Fruit fly (Drosophila melanogaster) whole organism, embryonic: ENCODE results near the gene CG5096.

Experiments
- Atf3 ChIP-seq: fragments of 200-800 bp; sonication (Bioruptor generic); optimal IDR thresholded peaks from 3 replicates; lab custom pipeline; 2016; ENCODE audit warnings: missing biosample characterization, missing genetic modification characterization
- CG10462 ChIP-seq: fragments of 200-800 bp; sonication (Bioruptor generic); optimal IDR thresholded peaks from 2 replicates; lab custom pipeline; 2016; ENCODE audit warnings: missing biosample characterization, missing genetic modification characterization
- CG10543 ChIP-seq: fragments of 200-800 bp; sonication (Bioruptor generic); optimal IDR thresholded peaks from 3 replicates; lab custom pipeline; 2017; ENCODE audit warnings: missing biosample characterization, mild to moderate bottlenecking, missing genetic modification characterization, moderate library complexity
- CG1233 ChIP-seq: fragments of 200-800 bp; sonication (Bioruptor generic); optimal IDR thresholded peaks from 4 replicates; lab custom pipeline; 2018; ENCODE audit warnings: missing biosample characterization, mild to moderate bottlenecking, missing genetic modification characterization
- CG14050 ChIP-seq: fragments of 200-800 bp; sonication (Bioruptor generic); IDR thresholded peaks from 3 replicates; pipeline ENCODE4 v1.3.6; 2022; ENCODE audit warnings: missing biosample characterization, missing genetic modification characterization
- CG14441 ChIP-seq: fragments of 200-800 bp; sonication (Bioruptor generic); IDR thresholded peaks from 2 replicates; pipeline ENCODE4 v1.3.6; 2022; ENCODE audit warnings: missing biosample characterization, missing genetic modification characterization
- CG1602 ChIP-seq: fragments of 200-800 bp; sonication (Bioruptor generic); optimal IDR thresholded peaks from 3 replicates; lab custom pipeline; 2016; ENCODE audit warnings: missing biosample characterization, missing genetic modification characterization
- CG16815 ChIP-seq: fragments of 200-800 bp; sonication (Bioruptor generic); optimal IDR thresholded peaks from 3 replicates; lab custom pipeline; 2017; ENCODE audit warnings: missing biosample characterization, mild to moderate bottlenecking, missing genetic modification characterization
- CG17612 ChIP-seq: fragments of 200-800 bp; sonication (Bioruptor generic); IDR thresholded peaks from 2 replicates; pipeline ENCODE4 v1.3.6; 2022; ENCODE audit warnings: missing biosample characterization, missing genetic modification characterization
- CG18619 ChIP-seq: fragments of 200-800 bp; sonication (Bioruptor generic); optimal IDR thresholded peaks from 3 replicates; lab custom pipeline; 2017; ENCODE audit warnings: missing biosample characterization, mild to moderate bottlenecking, missing genetic modification characterization
- CG4707 ChIP-seq: fragments of 200-800 bp; sonication (Bioruptor generic); optimal IDR thresholded peaks from 2 replicates; lab custom pipeline; 2018; ENCODE audit warnings: missing biosample characterization, mild to moderate bottlenecking, missing genetic modification characterization, moderate library complexity
- CG6854 ChIP-seq: fragments of 200-800 bp; sonication (Bioruptor generic); optimal IDR thresholded peaks from 3 replicates; lab custom pipeline; 2017; ENCODE audit warnings: missing biosample characterization, mild to moderate bottlenecking, missing genetic modification characterization
- CG7271 ChIP-seq: fragments of 200-800 bp; sonication (Bioruptor generic); optimal IDR thresholded peaks from 2 replicates; lab custom pipeline; 2018; ENCODE audit warnings: missing biosample characterization, mild to moderate bottlenecking, missing genetic modification characterization, moderate library complexity
- CG7556 ChIP-seq: fragments of 200-800 bp; sonication (Bioruptor generic); optimal IDR thresholded peaks from 2 replicates; lab custom pipeline; 2017; ENCODE audit warnings: missing biosample characterization, mild to moderate bottlenecking, missing genetic modification characterization
- CG8478 ChIP-seq: fragments of >200 bp; optimal IDR thresholded peaks from 2 replicates; lab custom pipeline; 2018
- CG9876 ChIP-seq: fragments of 200-800 bp; sonication (Bioruptor generic); optimal IDR thresholded peaks from 2 replicates; lab custom pipeline; 2016; ENCODE audit warnings: missing biosample characterization, missing genetic modification characterization
- CoRest ChIP-seq: fragments of 200-800 bp; sonication (Bioruptor generic); optimal IDR thresholded peaks from 3 replicates; lab custom pipeline; 2018; ENCODE audit warnings: missing biosample characterization, mild to moderate bottlenecking, missing genetic modification characterization, moderate library complexity
- Dad ChIP-seq: fragments of 200-800 bp; sonication (Bioruptor generic); optimal IDR thresholded peaks from 3 replicates; lab custom pipeline; 2016; ENCODE audit warnings: missing biosample characterization, missing genetic modification characterization
- Dip3 ChIP-seq: fragments of 200-800 bp; sonication (Bioruptor generic); optimal IDR thresholded peaks from 3 replicates; lab custom pipeline; 2016; ENCODE audit warnings: missing biosample characterization, missing genetic modification characterization
- Fer1 ChIP-seq: fragments of 200-800 bp; sonication (Bioruptor generic); optimal IDR thresholded peaks from 2 replicates; lab custom pipeline; 2017; ENCODE audit warnings: missing biosample characterization, mild to moderate bottlenecking, missing genetic modification characterization
- H2.0 ChIP-seq: fragments of 200-800 bp; sonication (Bioruptor generic); IDR thresholded peaks from 2 replicates; pipeline ENCODE4 v1.3.6; 2022; ENCODE audit warnings: missing biosample characterization, missing genetic modification characterization
- Hmr ChIP-seq: fragments of 200-800 bp; sonication (Bioruptor generic); optimal IDR thresholded peaks from 3 replicates; lab custom pipeline; 2017; ENCODE audit warnings: mild to moderate bottlenecking, missing biosample characterization, missing genetic modification reagents, missing genetic modification characterization
- Lhr ChIP-seq: fragments of 200-800 bp; sonication (Bioruptor generic); optimal IDR thresholded peaks from 3 replicates; lab custom pipeline; 2017; ENCODE audit warnings: mild to moderate bottlenecking, missing biosample characterization, missing genetic modification reagents, missing genetic modification characterization
- NFAT ChIP-seq: fragments of 200-800 bp; sonication (Bioruptor generic); IDR thresholded peaks from 2 replicates; pipeline ENCODE4 v1.3.6; 2022; ENCODE audit warnings: missing biosample characterization, missing genetic modification characterization
- NK7.1 ChIP-seq: fragments of 200-800 bp; sonication (Bioruptor generic); optimal IDR thresholded peaks from 3 replicates; lab custom pipeline; 2016; ENCODE audit warnings: missing biosample characterization, missing genetic modification characterization
- Ptx1 ChIP-seq: fragments of 200-800 bp; sonication (Bioruptor generic); IDR thresholded peaks from 2 replicates; pipeline ENCODE4 v1.3.6; 2022; ENCODE audit warnings: missing biosample characterization, missing genetic modification characterization
- Scr ChIP-seq: fragments of 200-800 bp; sonication (Bioruptor generic); IDR thresholded peaks from 2 replicates; pipeline ENCODE4 v1.3.6; 2022; ENCODE audit warnings: missing biosample characterization, missing genetic modification characterization; ENCODE audit not compliant: partially characterized antibody
- Six4 ChIP-seq: fragments of 200-800 bp; sonication (Bioruptor generic); optimal IDR thresholded peaks from 2 replicates; lab custom pipeline; 2016; ENCODE audit warnings: missing biosample characterization, missing genetic modification characterization
- Sox100B ChIP-seq: fragments of 200-800 bp; sonication (Bioruptor generic); optimal IDR thresholded peaks from 3 replicates; lab custom pipeline; 2018; ENCODE audit warnings: missing biosample characterization, mild to moderate bottlenecking, missing genetic modification characterization
- Trl ChIP-seq, 3 experiments: fragments of >200 bp in 2 of 3; fragments of 200-800 bp in 1 of 3; sonication (Bioruptor generic) in 1 of 3; optimal IDR thresholded peaks; 2 replicates in 1 of 3; 3 replicates in 2 of 3; lab custom pipeline; 2016 to 2017; ENCODE audit warnings: missing biosample characterization in 1 of 3, missing genetic modification characterization in 1 of 3
- ac ChIP-seq: fragments of 200-800 bp; sonication (Bioruptor generic); optimal IDR thresholded peaks from 3 replicates; lab custom pipeline; 2017; ENCODE audit warnings: missing biosample characterization, mild to moderate bottlenecking, missing genetic modification characterization
- ara ChIP-seq: fragments of 200-800 bp; sonication (Bioruptor generic); IDR thresholded peaks from 2 replicates; pipeline ENCODE4 v1.3.6; 2022; ENCODE audit warnings: missing biosample characterization, missing genetic modification characterization
- br ChIP-seq: fragments of >200 bp; optimal IDR thresholded peaks from 2 replicates; lab custom pipeline; 2017
- cg ChIP-seq: fragments of 200-800 bp; sonication (Bioruptor generic); optimal IDR thresholded peaks from 3 replicates; lab custom pipeline; 2019; ENCODE audit warnings: missing biosample characterization, mild to moderate bottlenecking, missing genetic modification characterization, moderate library complexity
- corto ChIP-seq: fragments of 200-800 bp; sonication (Bioruptor generic); optimal IDR thresholded peaks from 2 replicates; lab custom pipeline; 2016; ENCODE audit warnings: missing biosample characterization, mild to moderate bottlenecking, missing genetic modification characterization, moderate library complexity
- crp ChIP-seq, 2 experiments: fragments of 200-800 bp; sonication (Bioruptor generic); optimal IDR thresholded peaks; 2 replicates in 1 of 2; 3 replicates in 1 of 2; lab custom pipeline; 2017; ENCODE audit warnings: missing biosample characterization in 2 of 2, missing genetic modification characterization in 2 of 2, mild to moderate bottlenecking in 1 of 2, moderate library complexity in 1 of 2
- fd102C ChIP-seq: fragments of 200-800 bp; sonication (Bioruptor generic); optimal IDR thresholded peaks from 2 replicates; lab custom pipeline; 2018; ENCODE audit warnings: missing biosample characterization, mild to moderate bottlenecking, missing genetic modification characterization, moderate library complexity
- fd96Cb ChIP-seq: fragments of 200-800 bp; sonication (Bioruptor generic); optimal IDR thresholded peaks from 2 replicates; lab custom pipeline; 2018; ENCODE audit warnings: missing biosample characterization, mild to moderate bottlenecking, missing genetic modification characterization, moderate library complexity
- fru ChIP-seq: fragments of >200 bp; optimal IDR thresholded peaks from 2 replicates; lab custom pipeline; 2017
- gsb-n ChIP-seq: fragments of 200-800 bp; sonication (Bioruptor generic); optimal IDR thresholded peaks from 3 replicates; lab custom pipeline; 2018; ENCODE audit warnings: missing biosample characterization, mild to moderate bottlenecking, missing genetic modification characterization
- hb ChIP-seq: fragments of 200-800 bp; sonication (Bioruptor generic); IDR thresholded peaks from 3 replicates; pipeline ENCODE4 v1.3.6; 2022; ENCODE audit warnings: missing biosample characterization, missing genetic modification characterization; ENCODE audit not compliant: partially characterized antibody
- hbn ChIP-seq: fragments of 200-800 bp; sonication (Bioruptor generic); IDR thresholded peaks from 2 replicates; pipeline ENCODE4 v1.3.6; 2022; ENCODE audit warnings: missing biosample characterization, missing genetic modification characterization; ENCODE audit not compliant: partially characterized antibody
- hth ChIP-seq: fragments of >200 bp; optimal IDR thresholded peaks from 2 replicates; lab custom pipeline; 2017; ENCODE audit warnings: inconsistent platforms
- klu ChIP-seq: fragments of 200-800 bp; sonication (Bioruptor generic); IDR thresholded peaks from 2 replicates; pipeline ENCODE4 v1.3.6; 2022; ENCODE audit warnings: missing biosample characterization, missing genetic modification characterization
- lab ChIP-seq: fragments of 200-800 bp; sonication (Bioruptor generic); optimal IDR thresholded peaks from 3 replicates; lab custom pipeline; 2017; ENCODE audit warnings: missing biosample characterization, missing genetic modification characterization, mild to moderate bottlenecking, moderate library complexity, missing genetic modification reagents
- mam ChIP-seq: fragments of 200-800 bp; sonication (Bioruptor generic); optimal IDR thresholded peaks from 3 replicates; lab custom pipeline; 2016; ENCODE audit warnings: missing biosample characterization, missing genetic modification characterization
- nerfin-1 ChIP-seq: fragments of 200-800 bp; sonication (Bioruptor generic); optimal IDR thresholded peaks from 3 replicates; lab custom pipeline; 2019; ENCODE audit warnings: missing biosample characterization, mild to moderate bottlenecking, missing genetic modification characterization, moderate library complexity
- p53 ChIP-seq: fragments of 200-800 bp; sonication (Bioruptor generic); optimal IDR thresholded peaks from 2 replicates; lab custom pipeline; 2016; ENCODE audit warnings: missing biosample characterization, missing genetic modification characterization
- sens-2 ChIP-seq: fragments of 200-800 bp; sonication (Bioruptor generic); IDR thresholded peaks from 2 replicates; pipeline ENCODE4 v1.3.6; 2022; ENCODE audit warnings: missing biosample characterization, missing genetic modification characterization
- sob ChIP-seq: fragments of 200-800 bp; sonication (Bioruptor generic); IDR thresholded peaks from 2 replicates; pipeline ENCODE4 v1.3.6; 2022; ENCODE audit warnings: missing biosample characterization, missing genetic modification characterization
- sr ChIP-seq: fragments of 200-800 bp; sonication (Bioruptor generic); IDR thresholded peaks from 3 replicates; pipeline ENCODE4 v1.3.6; 2022; ENCODE audit warnings: missing biosample characterization, missing genetic modification characterization
- tgo ChIP-seq: fragments of 200-800 bp; sonication (Bioruptor generic); IDR thresholded peaks from 3 replicates; pipeline ENCODE4 v1.3.6; 2022; ENCODE audit warnings: missing biosample characterization, missing genetic modification characterization

Gene CG5096

dm6 chr2L:10428528-10428927 lies 46.5 kb downstream of the CG5096 start, which contains the start of gene CG5188 (continued):
- TF ChIP-seq crp (GFP tag; optimal IDR thresholded peaks at IDR 0.05; lab: Kevin White, UChicago) (peak in 1 of 2 experiments; percentile 5), CG14441 (GFP tag; lab: Robert Waterston, UW) (no peak), hth (no peak), fd102C (GFP tag; lab: Kevin White, UChicago) (no peak), CG6854 (GFP tag; lab: Kevin White, UChicago) (no peak), sr (GFP tag; lab: Robert Waterston, UW) (no peak), Atf3 (no peak), CG1602 (GFP tag; lab: Kevin White, UChicago) (peak; percentile 45), CoRest (tag; lab: Kevin White, UChicago) (peak; percentile 51), CG4707 (GFP tag; lab: Kevin White, UChicago) (no peak), Dip3 (GFP tag; lab: Kevin White, UChicago) (no peak), Ptx1 (GFP tag; lab: Robert Waterston, UW) (no peak), Six4 (GFP tag; lab: Kevin White, UChicago) (peak; percentile 10), br (lab: Kevin White, UChicago) (no peak), CG7556 (peak; percentile 60), fd96Cb (tag; lab: Kevin White, UChicago) (peak; percentile 17), Fer1 (GFP tag; lab: Kevin White, UChicago) (peak; percentile 48), NK7.1 (GFP tag; lab: Kevin White, UChicago) (no peak), CG9876 (GFP tag; lab: Kevin White, UChicago) (no peak), lab (GFP tag; lab: Kevin White, UChicago) (no peak), gsb-n (tag; lab: Kevin White, UChicago) (no peak), Lhr (GFP tag; lab: Kevin White, UChicago) (no peak), Scr (GFP tag; lab: Robert Waterston, UW) (peak; percentile 47; the same call in 1 of the 2 replicates), Trl (optimal IDR thresholded peaks at IDR 0.05; lab: Kevin White, UChicago) (no peak), Trl (GFP tag; optimal IDR thresholded peaks at IDR 0.05; lab: Kevin White, UChicago) (no peak), sens-2 (GFP tag; lab: Robert Waterston, UW) (no peak), Sox100B (GFP tag; lab: Kevin White, UChicago) (peak; percentile 53), CG18619 (GFP tag; lab: Kevin White, UChicago) (peak; percentile 16), hb (no peak), hbn (GFP tag; lab: Robert Waterston, UW) (no peak), corto (GFP tag; lab: Kevin White, UChicago) (no peak), fru (lab: Kevin White, UChicago) (no peak), ac (GFP tag; lab: Kevin White, UChicago) (no peak), p53 (GFP tag; lab: Kevin White, UChicago) (no peak), CG10462 (GFP tag; lab: Kevin White, UChicago) (no peak), sob (GFP tag; lab: Robert Waterston, UW) (peak; percentile 31; the same call in 1 of the 2 replicates), mam (peak; percentile 44), NFAT (GFP tag; lab: Robert Waterston, UW) (peak; percentile 74; the same call in 1 of the 2 replicates), Dad (no peak), cg (GFP tag; lab: Kevin White, UChicago) (no peak), CG10543 (GFP tag; lab: Kevin White, UChicago) (no peak), CG1233 (GFP tag; lab: Kevin White, UChicago) (no peak), CG17612 (GFP tag; lab: Robert Waterston, UW) (no peak), CG7271 (tag; lab: Kevin White, UChicago) (peak; percentile 20), klu (GFP tag; lab: Robert Waterston, UW) (no peak), ara (no peak), Hmr (GFP tag; lab: Kevin White, UChicago) (no peak), CG14050 (GFP tag; lab: Robert Waterston, UW) (no peak), nerfin-1 (tag; lab: Kevin White, UChicago) (peak; percentile 48), CG16815 (GFP tag; lab: Kevin White, UChicago) (no peak), tgo (GFP tag; lab: Robert Waterston, UW) (peak; percentile 17; the same call in 1 of the 3 replicates), CG8478 (no peak), H2.0 (GFP tag; lab: Robert Waterston, UW) (peak; percentile 45)
